Fruit fly (Drosophila melanogaster): ENCODE data around the gene frac.
A peak's percentile ranks its signal among the peaks of the same experiment; 100 is the strongest.

- TF ChIP-seq Sox102F (GFP tag; optimal IDR thresholded peaks at IDR 0.05) (no peak), Lpt (GFP tag; optimal IDR thresholded peaks at IDR 0.05) (no peak), CG31627 (GFP tag; optimal IDR thresholded peaks at IDR 0.05) (no peak), Eip78C (GFP tag) (peak; percentile 72), CG3919 (GFP tag; optimal IDR thresholded peaks at IDR 0.05) (peak; percentile 22), CG8632 (GFP tag; optimal IDR thresholded peaks at IDR 0.05) (no peak), CG15336 (GFP tag; IDR thresholded peaks at IDR 0.05) (peak; percentile 80), Hr38 (GFP tag; optimal IDR thresholded peaks at IDR 0.05) (no peak), Sox15 (GFP tag; optimal IDR thresholded peaks at IDR 0.05) (no peak), fd85E (GFP tag; optimal IDR thresholded peaks at IDR 0.05) (no peak), Eip93F (GFP tag; optimal IDR thresholded peaks at IDR 0.05) (no peak)
Observed at dm6 chr3L:7598329-7598728, 35.9 kb downstream of the frac start.
